Worm (Caenorhabditis elegans) whole organism, young adult: ENCODE measurements around the gene F09G8.10.

Source experiments
- B0019.2 ChIP-seq: fragments of 200-800 bp; sonication (Bioruptor generic); conservative IDR thresholded peaks from 2 replicates; pipeline ENCODE4 v1.3.6; 2022; ENCODE audit warnings: missing genetic modification reagents, missing genetic modification characterization, missing compliant biosample characterization
- B0336.3 ChIP-seq: fragments of 200-800 bp; sonication (Bioruptor generic); IDR thresholded peaks from 2 replicates; pipeline ENCODE4 v1.3.6; 2022; ENCODE audit warnings: missing genetic modification characterization, missing compliant biosample characterization
- F23B12.7 ChIP-seq: sonication (generic microtip); optimal IDR thresholded peaks from 2 replicates; lab custom pipeline; 2017; ENCODE audit warnings: missing genetic modification characterization, mild to moderate bottlenecking, missing compliant biosample characterization, antibody characterized with exemption, moderate library complexity; ENCODE audit not compliant: insufficient read depth
- F33H1.4 ChIP-seq: fragments of 200-800 bp; sonication (Bioruptor generic); IDR thresholded peaks from 2 replicates; pipeline ENCODE4 v1.3.6; 2022; ENCODE audit warnings: missing genetic modification reagents, missing genetic modification characterization, missing compliant biosample characterization
- F39B2.1 ChIP-seq: fragments of 200-800 bp; sonication (Bioruptor generic); IDR thresholded peaks from 2 replicates; pipeline ENCODE4 v1.3.6; 2022; ENCODE audit warnings: missing genetic modification reagents, missing genetic modification characterization, missing compliant biosample characterization
- F49E8.2 ChIP-seq: sonication (generic microtip); optimal IDR thresholded peaks from 3 replicates; lab custom pipeline; 2017; ENCODE audit warnings: missing genetic modification characterization, mild to moderate bottlenecking, missing compliant biosample characterization, antibody characterized with exemption, moderate library complexity; ENCODE audit not compliant: insufficient read depth
- F52B5.7 ChIP-seq: sonication (generic microtip); optimal IDR thresholded peaks from 2 replicates; lab custom pipeline; 2016; ENCODE audit warnings: mild to moderate bottlenecking, missing genetic modification characterization, missing compliant biosample characterization
- T26A5.8 ChIP-seq: sonication (generic microtip); optimal IDR thresholded peaks from 2 replicates; lab custom pipeline; 2016; ENCODE audit warnings: missing genetic modification characterization, missing compliant biosample characterization
- aptf-3 ChIP-seq: fragments of 200-800 bp; sonication (Bioruptor generic); IDR thresholded peaks from 2 replicates; pipeline ENCODE4 v1.3.6; 2022; ENCODE audit warnings: missing genetic modification characterization, missing compliant biosample characterization
- attf-6 ChIP-seq: fragments of 200-800 bp; sonication (Bioruptor generic); IDR thresholded peaks from 2 replicates; pipeline ENCODE4 v1.3.6; 2022; ENCODE audit warnings: missing genetic modification reagents, missing genetic modification characterization, missing compliant biosample characterization
- ccch-3 ChIP-seq: fragments of 200-800 bp; sonication (Bioruptor generic); optimal IDR thresholded peaks from 2 replicates; lab custom pipeline; 2018; ENCODE audit warnings: mild to moderate bottlenecking, missing genetic modification characterization, missing compliant biosample characterization
- cebp-1 ChIP-seq, 2 experiments: fragments of 200-800 bp in 1 of 2; sonication (Bioruptor generic) in 1 of 2; sonication (generic microtip) in 1 of 2; IDR thresholded peaks in 1 of 2; optimal IDR thresholded peaks in 1 of 2; 2 replicates each; pipeline versions ENCODE4 v1.3.6 to Lab custom; 2017 to 2022; ENCODE audit warnings: missing compliant biosample characterization in 2 of 2, missing genetic modification characterization in 2 of 2, mild to moderate bottlenecking in 1 of 2, missing genetic modification reagents in 1 of 2, moderate library complexity in 1 of 2
- ceh-100 ChIP-seq: fragments of 200-800 bp; sonication (Bioruptor generic); IDR thresholded peaks from 2 replicates; pipeline ENCODE4 v1.3.6; 2022; ENCODE audit warnings: missing genetic modification reagents, missing genetic modification characterization, missing compliant biosample characterization
- ceh-40 ChIP-seq: fragments of 200-800 bp; sonication (Bioruptor generic); IDR thresholded peaks from 2 replicates; pipeline ENCODE4 v1.3.6; 2022; ENCODE audit warnings: missing genetic modification characterization, missing compliant biosample characterization
- ceh-79 ChIP-seq: sonication (generic microtip); optimal IDR thresholded peaks from 2 replicates; lab custom pipeline; 2017; ENCODE audit warnings: mild to moderate bottlenecking, missing genetic modification characterization, missing compliant biosample characterization
- ceh-91 ChIP-seq: fragments of 200-800 bp; sonication (Bioruptor generic); IDR thresholded peaks from 2 replicates; pipeline ENCODE4 v1.3.6; 2022; ENCODE audit warnings: missing genetic modification reagents, missing genetic modification characterization, missing compliant biosample characterization
- chd-7 ChIP-seq: sonication (generic microtip); optimal IDR thresholded peaks from 2 replicates; lab custom pipeline; 2016; ENCODE audit warnings: mild to moderate bottlenecking, missing genetic modification characterization, moderate library complexity, missing compliant biosample characterization
- die-1 ChIP-seq: sonication (generic microtip); optimal IDR thresholded peaks from 2 replicates; lab custom pipeline; 2016; ENCODE audit warnings: missing genotype, mild to moderate bottlenecking, missing genetic modification characterization, missing compliant biosample characterization
- dox-1 ChIP-seq: fragments of 200-800 bp; sonication (Bioruptor generic); IDR thresholded peaks from 2 replicates; pipeline ENCODE4 v1.3.6; 2022; ENCODE audit warnings: missing genetic modification reagents, missing genetic modification characterization, missing compliant biosample characterization
- efl-1 ChIP-seq: fragments of 150-350 bp; optimal IDR thresholded peaks from 2 replicates; lab custom pipeline; 2014; ENCODE audit warnings: missing biosample characterization, missing genetic modification reagents, missing genetic modification characterization
- egl-44 ChIP-seq: fragments of 200-800 bp; sonication (Bioruptor generic); IDR thresholded peaks from 2 replicates; pipeline ENCODE4 v1.3.6; 2022; ENCODE audit warnings: missing genetic modification reagents, missing genetic modification characterization, missing compliant biosample characterization
- egrh-3 ChIP-seq: fragments of 200-800 bp; sonication (Bioruptor generic); IDR thresholded peaks from 2 replicates; pipeline ENCODE4 v1.3.6; 2022; ENCODE audit warnings: missing genetic modification reagents, missing genetic modification characterization, missing compliant biosample characterization
- ekl-4 ChIP-seq: fragments of 200-800 bp; sonication (Bioruptor generic); IDR thresholded peaks from 2 replicates; pipeline ENCODE4 v1.3.6; 2022; ENCODE audit warnings: missing genetic modification reagents, missing genetic modification characterization, missing compliant biosample characterization
- fkh-3 ChIP-seq: sonication (generic microtip); optimal IDR thresholded peaks from 2 replicates; lab custom pipeline; 2016; ENCODE audit warnings: mild to moderate bottlenecking, missing genetic modification characterization, missing compliant biosample characterization
- hlh-26 ChIP-seq: fragments of 200-800 bp; sonication (Bioruptor generic); conservative IDR thresholded peaks from 2 replicates; pipeline ENCODE4 v1.3.6; 2022; ENCODE audit warnings: missing genetic modification reagents, missing genetic modification characterization, missing compliant biosample characterization
- hmg-20 ChIP-seq: fragments of 200-800 bp; sonication (Bioruptor generic); IDR thresholded peaks from 2 replicates; pipeline ENCODE4 v1.3.6; 2022; ENCODE audit warnings: missing genetic modification reagents, missing genetic modification characterization, missing compliant biosample characterization
- hrde-1 ChIP-seq: sonication (generic microtip); optimal IDR thresholded peaks from 2 replicates; lab custom pipeline; 2016; ENCODE audit warnings: missing genetic modification characterization, mild to moderate bottlenecking, missing compliant biosample characterization, moderate library complexity, missing genotype, missing genetic modification reagents, borderline replicate concordance
- lin-26 ChIP-seq: fragments of 200-800 bp; sonication (Bioruptor generic); IDR thresholded peaks from 2 replicates; pipeline ENCODE4 v1.3.6; 2022; ENCODE audit warnings: missing genetic modification reagents, missing genetic modification characterization, missing compliant biosample characterization
- lin-40 ChIP-seq: sonication (generic microtip); optimal IDR thresholded peaks from 2 replicates; lab custom pipeline; 2016; ENCODE audit warnings: missing genetic modification characterization, mild to moderate bottlenecking, missing compliant biosample characterization, missing genotype, missing genetic modification reagents
- madf-3 ChIP-seq: fragments of 200-800 bp; sonication (Bioruptor generic); IDR thresholded peaks from 2 replicates; pipeline ENCODE4 v1.3.6; 2022; ENCODE audit warnings: missing genetic modification reagents, missing genetic modification characterization, missing compliant biosample characterization
- madf-6 ChIP-seq: fragments of 200-800 bp; sonication (Bioruptor generic); IDR thresholded peaks from 2 replicates; pipeline ENCODE4 v1.3.6; 2022; ENCODE audit warnings: missing genetic modification reagents, missing genetic modification characterization, missing compliant biosample characterization
- madf-8 ChIP-seq: fragments of 200-800 bp; sonication (Bioruptor generic); conservative IDR thresholded peaks from 2 replicates; pipeline ENCODE4 v1.3.6; 2022; ENCODE audit warnings: missing genetic modification reagents, missing genetic modification characterization, missing compliant biosample characterization
- mes-4 ChIP-seq: sonication (generic microtip); optimal IDR thresholded peaks from 2 replicates; lab custom pipeline; 2016; ENCODE audit warnings: missing genotype, missing genetic modification characterization, missing compliant biosample characterization
- mxl-1 ChIP-seq: sonication (generic microtip); optimal IDR thresholded peaks from 2 replicates; lab custom pipeline; 2016; ENCODE audit warnings: missing genetic modification characterization, missing compliant biosample characterization
- nfya-1 ChIP-seq: sonication (generic microtip); optimal IDR thresholded peaks from 2 replicates; lab custom pipeline; 2017; ENCODE audit warnings: antibody characterized with exemption, missing compliant biosample characterization, missing genetic modification characterization, borderline replicate concordance; ENCODE audit not compliant: insufficient read depth
- nhr-120 ChIP-seq: fragments of 200-800 bp; sonication (Bioruptor generic); IDR thresholded peaks from 2 replicates; pipeline ENCODE4 v1.3.6; 2022; ENCODE audit warnings: missing genetic modification characterization, missing compliant biosample characterization
- nhr-27 ChIP-seq: fragments of 200-800 bp; sonication (Bioruptor generic); optimal IDR thresholded peaks from 2 replicates; lab custom pipeline; 2018; ENCODE audit warnings: mild to moderate bottlenecking, missing genetic modification characterization, moderate library complexity, missing compliant biosample characterization
- pbrm-1 ChIP-seq: fragments of 200-800 bp; sonication (Bioruptor generic); IDR thresholded peaks from 2 replicates; pipeline ENCODE4 v1.3.6; 2022; ENCODE audit warnings: missing genetic modification reagents, missing genetic modification characterization, missing compliant biosample characterization
- rcor-1 ChIP-seq: fragments of 200-800 bp; sonication (Bioruptor generic); IDR thresholded peaks from 2 replicates; pipeline ENCODE4 v1.3.6; 2022; ENCODE audit warnings: missing genetic modification reagents, missing genetic modification characterization, missing compliant biosample characterization
- rec-8 ChIP-seq, 2 experiments: sonication (generic microtip); optimal IDR thresholded peaks; 2 replicates each; lab custom pipeline; 2016; ENCODE audit warnings: mild to moderate bottlenecking in 2 of 2, missing genetic modification characterization in 2 of 2, missing genetic modification reagents in 2 of 2, missing genotype in 2 of 2, missing biosample characterization in 1 of 2, missing compliant biosample characterization in 1 of 2, moderate library complexity in 1 of 2
- sdz-38 ChIP-seq: sonication (generic microtip); optimal IDR thresholded peaks from 2 replicates; lab custom pipeline; 2016; ENCODE audit warnings: missing genotype, missing genetic modification characterization, missing compliant biosample characterization
- sea-2 ChIP-seq: fragments of 200-800 bp; sonication (Bioruptor generic); IDR thresholded peaks from 2 replicates; pipeline ENCODE4 v1.3.6; 2022; ENCODE audit warnings: missing genetic modification characterization, missing compliant biosample characterization
- snpc-3.4 ChIP-seq: sonication (generic microtip); optimal IDR thresholded peaks from 2 replicates; lab custom pipeline; 2017; ENCODE audit warnings: missing genetic modification characterization, mild to moderate bottlenecking, missing compliant biosample characterization, antibody characterized with exemption, moderate library complexity, missing genotype, missing genetic modification reagents
- sptf-2 ChIP-seq: fragments of 200-800 bp; sonication (Bioruptor generic); optimal IDR thresholded peaks from 2 replicates; lab custom pipeline; 2018; ENCODE audit warnings: mild to moderate bottlenecking, missing genetic modification characterization, missing compliant biosample characterization
- unc-130 ChIP-seq: sonication (generic microtip); optimal IDR thresholded peaks from 2 replicates; lab custom pipeline; 2016; ENCODE audit warnings: missing genetic modification reagents, missing genetic modification characterization, missing compliant biosample characterization
- xnd-1 ChIP-seq: sonication (generic microtip); optimal IDR thresholded peaks from 2 replicates; lab custom pipeline; 2016; ENCODE audit warnings: missing genotype, missing genetic modification reagents, missing genetic modification characterization, missing compliant biosample characterization
- ztf-25 ChIP-seq: fragments of 200-800 bp; sonication (Bioruptor generic); IDR thresholded peaks from 2 replicates; pipeline ENCODE4 v1.3.6; 2022; ENCODE audit warnings: missing genetic modification reagents, missing genetic modification characterization, missing compliant biosample characterization
- ztf-3 ChIP-seq: fragments of 200-800 bp; sonication (Bioruptor generic); optimal IDR thresholded peaks from 2 replicates; lab custom pipeline; 2018; ENCODE audit warnings: mild to moderate bottlenecking, missing genetic modification characterization, missing compliant biosample characterization

F09G8.10 gene

DNA sequence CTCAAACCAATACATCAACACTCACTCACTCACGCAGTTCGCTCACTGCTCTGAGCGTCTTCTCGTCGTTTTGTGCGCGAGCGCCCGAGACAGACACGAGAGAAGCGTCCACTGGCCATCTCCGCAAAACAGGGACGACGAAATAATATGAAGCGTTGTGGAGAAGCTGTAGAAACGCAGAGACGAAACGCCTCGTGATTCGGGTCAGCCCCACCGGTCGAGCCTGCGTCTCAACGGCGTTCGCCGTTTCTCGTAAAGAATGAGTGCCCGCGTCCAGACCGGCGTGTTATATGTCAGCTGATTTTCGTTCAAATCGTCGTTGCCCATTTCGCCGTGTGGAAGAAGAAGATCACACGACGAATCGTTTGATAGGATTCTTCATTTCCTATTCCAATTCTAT is 44.5 kb downstream of the F09G8.10 start, which contains the start of gene fbxl-1 (continued):
- TF ChIP-seq egrh-3: peak; percentile 35; the same call in 1 of the 2 replicates
- no peak for TF ChIP-seq B0019.2 (GFP tag; lab: Robert Waterston, UW)
- TF ChIP-seq ztf-25 (GFP tag; lab: Robert Waterston, UW): no peak
- peak; percentile 42 for TF ChIP-seq ceh-100 (GFP tag; lab: Robert Waterston, UW)
- no peak for TF ChIP-seq die-1 (tag; lab: Kevin White, UChicago)
- no peak for TF ChIP-seq ceh-40 (GFP tag; lab: Robert Waterston, UW)
- no peak for TF ChIP-seq ztf-3 (GFP tag; lab: Kevin White, UChicago)
- no peak for TF ChIP-seq fkh-3
- TF ChIP-seq chd-7: peak; percentile 79
- no peak for TF ChIP-seq F39B2.1 (GFP tag; lab: Robert Waterston, UW)
- TF ChIP-seq sea-2 (GFP tag; lab: Robert Waterston, UW): no peak
- no peak for TF ChIP-seq T26A5.8 (tag; lab: Kevin White, UChicago)
- TF ChIP-seq madf-6 (GFP tag; lab: Robert Waterston, UW): peak; percentile 27; the same call in 1 of the 2 replicates
- TF ChIP-seq madf-3 (GFP tag; lab: Robert Waterston, UW): no peak
- TF ChIP-seq hmg-20 (GFP tag; lab: Robert Waterston, UW): 0 out of 2 replicates have a peak, but pooled peaks have one; percentile 32
- peak; percentile 58; the same call in 1 of the 2 replicates for TF ChIP-seq egl-44
- no peak for TF ChIP-seq ccch-3 (GFP tag; lab: Kevin White, UChicago)
- TF ChIP-seq unc-130 (GFP tag; lab: Kevin White, UChicago): no peak
- TF ChIP-seq pbrm-1 (GFP tag; lab: Robert Waterston, UW): peak; percentile 68; the same call in 1 of the 2 replicates
- no peak for TF ChIP-seq hrde-1 (tag; lab: Kevin White, UChicago)
- no peak for TF ChIP-seq ceh-79 (tag; lab: Kevin White, UChicago)
- TF ChIP-seq dox-1: peak; percentile 83
- TF ChIP-seq B0336.3 (GFP tag; lab: Robert Waterston, UW): no peak; the same call in none of the 2 replicates
- TF ChIP-seq sdz-38: no peak
- TF ChIP-seq F33H1.4: peak; percentile 16; the same call in 1 of the 2 replicates
- peak; percentile 42; the same call in 1 of the 2 replicates for TF ChIP-seq rcor-1 (GFP tag; lab: Robert Waterston, UW)
- TF ChIP-seq F23B12.7 (tag; lab: Kevin White, UChicago): no peak
- TF ChIP-seq mxl-1 (tag; lab: Kevin White, UChicago): no peak
- no peak for TF ChIP-seq aptf-3
- no peak for TF ChIP-seq mes-4
- no peak for TF ChIP-seq efl-1 (GFP tag; lab: Kevin White, UChicago)
- no peak for TF ChIP-seq rec-8 (tag; optimal IDR thresholded peaks at IDR 0.05; lab: Kevin White, UChicago)
- no peak for TF ChIP-seq nhr-27 (tag; lab: Kevin White, UChicago)
- TF ChIP-seq xnd-1: no peak
- no peak for TF ChIP-seq snpc-3.4 (tag; lab: Kevin White, UChicago)
- peak; percentile 68; the same call in 1 of the 2 replicates for TF ChIP-seq lin-26
- no peak for TF ChIP-seq nhr-120
- TF ChIP-seq F52B5.7: no peak
- no peak for TF ChIP-seq attf-6 (GFP tag; lab: Robert Waterston, UW)
- no peak for TF ChIP-seq nfya-1 (tag; lab: Kevin White, UChicago)
- TF ChIP-seq lin-40 (tag; lab: Kevin White, UChicago): peak; percentile 63
- TF ChIP-seq madf-8: no peak
- peak; percentile 57; the same call in 1 of the 2 replicates for TF ChIP-seq cebp-1 (GFP tag; IDR thresholded peaks at IDR 0.05; lab: Robert Waterston, UW)
- TF ChIP-seq cebp-1 (tag; optimal IDR thresholded peaks at IDR 0.05; lab: Kevin White, UChicago): peak; percentile 92
- TF ChIP-seq F49E8.2 (tag; lab: Kevin White, UChicago): no peak
- 0 out of 2 replicates have a peak, but pooled peaks have one; percentile 30 for TF ChIP-seq ceh-91 (GFP tag; lab: Robert Waterston, UW)
- no peak for TF ChIP-seq sptf-2 (GFP tag; lab: Kevin White, UChicago)
- TF ChIP-seq ekl-4 (GFP tag; lab: Robert Waterston, UW): peak; percentile 49; the same call in 1 of the 2 replicates
- no peak for TF ChIP-seq hlh-26 (GFP tag; lab: Robert Waterston, UW)
